Worm (Caenorhabditis elegans): ENCODE data around the gene col-179.

DNA sequence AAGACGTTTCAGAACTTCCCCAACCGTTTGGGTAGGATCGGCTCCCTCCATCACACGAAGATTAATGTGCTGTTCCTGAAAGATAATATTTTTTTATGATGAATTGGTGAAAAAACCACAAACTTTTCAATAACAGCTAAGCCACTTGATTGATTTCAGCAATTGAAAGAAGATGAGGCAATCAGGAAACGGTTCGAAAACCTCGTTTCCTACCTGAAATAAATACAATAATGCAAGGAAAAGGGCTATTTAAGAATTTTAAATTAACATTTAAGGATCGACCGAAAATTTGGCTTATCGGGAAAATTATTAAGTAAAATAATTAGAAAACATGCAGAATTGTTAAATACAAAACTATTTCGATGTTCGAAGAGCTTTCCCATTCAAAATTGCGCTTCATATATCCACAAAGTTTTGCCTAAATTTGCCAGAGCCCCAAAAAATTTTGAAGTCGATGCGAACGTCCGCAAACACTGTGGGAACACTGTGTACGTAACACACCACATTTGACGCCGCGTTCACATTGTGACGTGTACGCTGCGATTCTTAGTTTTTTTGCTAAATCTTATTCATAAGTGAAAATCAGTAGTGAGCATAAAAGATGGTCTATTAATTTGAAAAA, 21.4 kb downstream of the col-179 start, which contains the start of gene C34F6.9:
- TF ChIP-seq ama-1 (optimal IDR thresholded peaks at IDR 0.05) (no peak), ets-7 (tag; optimal IDR thresholded peaks at IDR 0.05) (no peak), hnd-1 (tag; optimal IDR thresholded peaks at IDR 0.05) (no peak), hmbx-1 (tag; optimal IDR thresholded peaks at IDR 0.05) (no peak), ceh-13 (GFP tag; optimal IDR thresholded peaks at IDR 0.05) (no peak), tbx-37 (GFP tag; conservative IDR thresholded peaks at IDR 0.05) (no peak), hmg-4 (GFP tag; optimal IDR thresholded peaks at IDR 0.05) (no peak)
